Fruit fly (Drosophila melanogaster) Kc167 (cell line): ENCODE measurements around the gene ImpL2.

Experiments used
- Myc ChIP-seq: fragments of >200 bp; optimal IDR thresholded peaks from 2 replicates; lab custom pipeline; 2017; ENCODE audit warnings: missing external identifiers
- Sin3A ChIP-seq: fragments of >200 bp; optimal IDR thresholded peaks from 2 replicates; lab custom pipeline; 2018; ENCODE audit warnings: missing external identifiers
- h ChIP-seq: fragments of >200 bp; optimal IDR thresholded peaks from 3 replicates; lab custom pipeline; 2018; ENCODE audit warnings: missing external identifiers
- insv ChIP-seq: fragments of >200 bp; optimal IDR thresholded peaks from 3 replicates; lab custom pipeline; 2018; ENCODE audit warnings: missing external identifiers
- psq ChIP-seq: fragments of >200 bp; optimal IDR thresholded peaks from 2 replicates; lab custom pipeline; 2017; ENCODE audit warnings: missing external identifiers
- ttk ChIP-seq: sonication (Bioruptor generic); optimal IDR thresholded peaks from 2 replicates; lab custom pipeline; 2017; ENCODE audit warnings: missing external identifiers

dm6 chr3L:4277796-4278195, 41.8 kb upstream of the ImpL2 start, which contains the start of gene Ctl1:
- no peak for TF ChIP-seq psq (lab: Kevin White, UChicago)
- no peak for TF ChIP-seq Sin3A (lab: Kevin White, UChicago)
- TF ChIP-seq insv, result no peak
- no peak for TF ChIP-seq h
- no peak for TF ChIP-seq Myc (lab: Kevin White, UChicago)
- no peak for TF ChIP-seq ttk (lab: Kevin White, UChicago)
